Fruit fly (Drosophila melanogaster) whole organism, embryonic: ENCODE measurements around the gene run.

Experiments
- Abd-B ChIP-seq: fragments of 200-800 bp; sonication (Bioruptor generic); optimal IDR thresholded peaks from 2 replicates; lab custom pipeline; 2018; ENCODE audit warnings: missing biosample characterization, mild to moderate bottlenecking, missing genetic modification characterization, moderate library complexity
- Ada2b ChIP-seq: fragments of 200-800 bp; sonication (Bioruptor generic); IDR thresholded peaks from 2 replicates; pipeline ENCODE4 v1.3.6; 2022; ENCODE audit warnings: missing biosample characterization, missing genetic modification characterization
- Atf-2 ChIP-seq: fragments of 200-800 bp; sonication (Bioruptor generic); optimal IDR thresholded peaks from 2 replicates; lab custom pipeline; 2016; ENCODE audit warnings: missing biosample characterization, missing genetic modification characterization
- CG10431 ChIP-seq: fragments of 200-800 bp; sonication (Bioruptor generic); optimal IDR thresholded peaks from 3 replicates; lab custom pipeline; 2018; ENCODE audit warnings: missing biosample characterization, mild to moderate bottlenecking, missing genetic modification characterization
- CG11398 ChIP-seq: fragments of 200-800 bp; sonication (Bioruptor generic); optimal IDR thresholded peaks from 2 replicates; lab custom pipeline; 2016; ENCODE audit warnings: missing biosample characterization, missing genetic modification characterization
- CG11504 ChIP-seq: fragments of 200-800 bp; sonication (Bioruptor generic); optimal IDR thresholded peaks from 3 replicates; lab custom pipeline; 2019; ENCODE audit warnings: missing biosample characterization, mild to moderate bottlenecking, missing genetic modification characterization, moderate library complexity
- CG11560 ChIP-seq: fragments of 200-800 bp; sonication (Bioruptor generic); IDR thresholded peaks from 3 replicates; pipeline ENCODE4 v1.3.6; 2022; ENCODE audit warnings: missing biosample characterization, missing genetic modification characterization
- CG11695 ChIP-seq: fragments of 200-800 bp; sonication (Bioruptor generic); IDR thresholded peaks from 3 replicates; pipeline ENCODE4 v1.3.6; 2022; ENCODE audit warnings: missing biosample characterization, missing genetic modification characterization
- CG12299 ChIP-seq: fragments of 200-800 bp; sonication (Bioruptor generic); optimal IDR thresholded peaks from 2 replicates; lab custom pipeline; 2018; ENCODE audit warnings: missing biosample characterization, mild to moderate bottlenecking, missing genetic modification characterization
- CG12659 ChIP-seq: fragments of 200-800 bp; sonication (Bioruptor generic); optimal IDR thresholded peaks from 3 replicates; lab custom pipeline; 2017; ENCODE audit warnings: mild to moderate bottlenecking, missing biosample characterization, missing genetic modification reagents, missing genetic modification characterization
- CG14710 ChIP-seq: fragments of 200-800 bp; sonication (Bioruptor generic); optimal IDR thresholded peaks from 3 replicates; lab custom pipeline; 2019; ENCODE audit warnings: missing biosample characterization, mild to moderate bottlenecking, missing genetic modification characterization, moderate library complexity
- CG1529 ChIP-seq: fragments of 200-800 bp; sonication (Bioruptor generic); optimal IDR thresholded peaks from 3 replicates; lab custom pipeline; 2018; ENCODE audit warnings: missing biosample characterization, missing genetic modification characterization
- CG1603 ChIP-seq: fragments of 200-800 bp; sonication (Bioruptor generic); optimal IDR thresholded peaks from 2 replicates; lab custom pipeline; 2019; ENCODE audit warnings: missing biosample characterization, mild to moderate bottlenecking, missing genetic modification characterization, moderate library complexity
- CG16815 ChIP-seq: fragments of 200-800 bp; sonication (Bioruptor generic); optimal IDR thresholded peaks from 3 replicates; lab custom pipeline; 2017; ENCODE audit warnings: missing biosample characterization, mild to moderate bottlenecking, missing genetic modification characterization
- CG17328 ChIP-seq: fragments of 200-800 bp; sonication (Bioruptor generic); IDR thresholded peaks from 2 replicates; pipeline ENCODE4 v1.3.6; 2022; ENCODE audit warnings: missing biosample characterization, missing genetic modification characterization
- CG2678 ChIP-seq: fragments of 200-800 bp; sonication (Bioruptor generic); optimal IDR thresholded peaks from 3 replicates; lab custom pipeline; 2019; ENCODE audit warnings: missing biosample characterization, mild to moderate bottlenecking, missing genetic modification characterization, moderate library complexity
- CG2712 ChIP-seq: fragments of 200-800 bp; optimal IDR thresholded peaks from 3 replicates; lab custom pipeline; 2019; ENCODE audit warnings: missing biosample characterization, mild to moderate bottlenecking, missing genetic modification characterization, moderate library complexity
- CG2889 ChIP-seq: fragments of 200-800 bp; sonication (Bioruptor generic); IDR thresholded peaks from 3 replicates; pipeline ENCODE4 v1.3.6; 2022; ENCODE audit warnings: missing biosample characterization, missing genetic modification characterization
- CG30431 ChIP-seq: fragments of 200-800 bp; sonication (Bioruptor generic); optimal IDR thresholded peaks from 2 replicates; lab custom pipeline; 2017; ENCODE audit warnings: missing biosample characterization, missing genetic modification characterization
- CG32772 ChIP-seq: fragments of 200-800 bp; sonication (Bioruptor generic); IDR thresholded peaks from 2 replicates; pipeline ENCODE4 v1.3.6; 2022; ENCODE audit warnings: missing biosample characterization, missing genetic modification characterization
- CG3726 ChIP-seq: fragments of 200-800 bp; sonication (Bioruptor generic); IDR thresholded peaks from 3 replicates; pipeline ENCODE4, ENCODE4 v1.3.6; 2022; ENCODE audit warnings: missing biosample characterization, missing genetic modification characterization
- CG9817 ChIP-seq: fragments of 200-800 bp; sonication (Bioruptor generic); optimal IDR thresholded peaks from 2 replicates; lab custom pipeline; 2018; ENCODE audit warnings: missing biosample characterization, mild to moderate bottlenecking, missing genetic modification characterization, moderate library complexity
- Dip3 ChIP-seq: fragments of 200-800 bp; sonication (Bioruptor generic); optimal IDR thresholded peaks from 3 replicates; lab custom pipeline; 2016; ENCODE audit warnings: missing biosample characterization, missing genetic modification characterization
- E2f2 ChIP-seq: fragments of 200-800 bp; sonication (Bioruptor generic); IDR thresholded peaks from 2 replicates; pipeline ENCODE4 v1.3.6; 2022; ENCODE audit warnings: missing biosample characterization, missing genetic modification characterization
- Elba2 ChIP-seq: fragments of 200-800 bp; sonication (Bioruptor generic); optimal IDR thresholded peaks from 3 replicates; lab custom pipeline; 2016; ENCODE audit warnings: missing biosample characterization, missing genetic modification characterization
- Fer2 ChIP-seq: fragments of 200-800 bp; sonication (Bioruptor generic); optimal IDR thresholded peaks from 2 replicates; lab custom pipeline; 2018; ENCODE audit warnings: missing biosample characterization, mild to moderate bottlenecking, missing genetic modification characterization, moderate library complexity
- Hmr ChIP-seq: fragments of 200-800 bp; sonication (Bioruptor generic); optimal IDR thresholded peaks from 3 replicates; lab custom pipeline; 2017; ENCODE audit warnings: mild to moderate bottlenecking, missing biosample characterization, missing genetic modification reagents, missing genetic modification characterization
- Hr3 ChIP-seq: fragments of 200-800 bp; sonication (Bioruptor generic); optimal IDR thresholded peaks from 3 replicates; lab custom pipeline; 2016; ENCODE audit warnings: missing biosample characterization, missing genetic modification characterization
- Poxn ChIP-seq: fragments of 200-800 bp; sonication (Bioruptor generic); IDR thresholded peaks from 2 replicates; pipeline ENCODE4 v1.3.6; 2022; ENCODE audit warnings: missing biosample characterization, missing genetic modification characterization
- Ssrp ChIP-seq: fragments of 200-800 bp; sonication (Bioruptor generic); optimal IDR thresholded peaks from 2 replicates; lab custom pipeline; 2018; ENCODE audit warnings: missing biosample characterization, mild to moderate bottlenecking, missing genetic modification characterization, moderate library complexity
- Usf ChIP-seq: fragments of 200-800 bp; sonication (Bioruptor generic); optimal IDR thresholded peaks from 2 replicates; lab custom pipeline; 2017; ENCODE audit warnings: missing genotype, missing biosample characterization, missing genetic modification characterization
- Xbp1 ChIP-seq: fragments of 200-800 bp; sonication (Bioruptor generic); optimal IDR thresholded peaks from 3 replicates; lab custom pipeline; 2016; ENCODE audit warnings: missing biosample characterization, mild to moderate bottlenecking, missing genetic modification characterization
- az2 ChIP-seq: fragments of 200-800 bp; sonication (Bioruptor generic); optimal IDR thresholded peaks from 3 replicates; lab custom pipeline; 2016; ENCODE audit warnings: missing biosample characterization, missing genetic modification characterization
- cad ChIP-seq: fragments of >200 bp; optimal IDR thresholded peaks from 2 replicates; lab custom pipeline; 2017; ENCODE audit warnings: missing biosample characterization, missing genetic modification characterization
- cg ChIP-seq: fragments of 200-800 bp; sonication (Bioruptor generic); optimal IDR thresholded peaks from 3 replicates; lab custom pipeline; 2019; ENCODE audit warnings: missing biosample characterization, mild to moderate bottlenecking, missing genetic modification characterization, moderate library complexity
- crol ChIP-seq: fragments of 200-800 bp; sonication (Bioruptor generic); IDR thresholded peaks from 2 replicates; pipeline ENCODE4 v1.3.6; 2022; ENCODE audit warnings: missing biosample characterization, missing genetic modification characterization
- dmrt99B ChIP-seq: fragments of 200-800 bp; sonication (Bioruptor generic); optimal IDR thresholded peaks from 2 replicates; lab custom pipeline; 2018; ENCODE audit warnings: missing biosample characterization, mild to moderate bottlenecking, missing genetic modification characterization, moderate library complexity
- esg ChIP-seq: fragments of 200-800 bp; sonication (Bioruptor generic); conservative IDR thresholded peaks from 2 replicates; pipeline ENCODE4 v1.3.6; 2022; ENCODE audit warnings: missing biosample characterization, missing genetic modification characterization
- grau ChIP-seq: fragments of 200-800 bp; optimal IDR thresholded peaks from 3 replicates; lab custom pipeline; 2019; ENCODE audit warnings: missing biosample characterization, mild to moderate bottlenecking, missing genetic modification characterization, moderate library complexity
- lmd ChIP-seq: fragments of 200-800 bp; sonication (Bioruptor generic); IDR thresholded peaks from 2 replicates; pipeline ENCODE4 v1.3.6; 2022; ENCODE audit warnings: missing biosample characterization, missing genetic modification characterization
- maf-S ChIP-seq: fragments of 200-800 bp; sonication (Bioruptor generic); optimal IDR thresholded peaks from 2 replicates; lab custom pipeline; 2016; ENCODE audit warnings: missing biosample characterization, missing genetic modification characterization
- nmo ChIP-seq: fragments of 200-800 bp; sonication (Bioruptor generic); optimal IDR thresholded peaks from 2 replicates; lab custom pipeline; 2018; ENCODE audit warnings: missing biosample characterization, mild to moderate bottlenecking, missing genetic modification characterization, moderate library complexity
- pho ChIP-seq: fragments of 200-800 bp; sonication (Bioruptor generic); optimal IDR thresholded peaks from 2 replicates; lab custom pipeline; 2016; ENCODE audit warnings: missing biosample characterization, missing genetic modification characterization
- phol ChIP-seq: fragments of 200-800 bp; sonication (Bioruptor generic); optimal IDR thresholded peaks from 3 replicates; lab custom pipeline; 2018; ENCODE audit warnings: missing biosample characterization, mild to moderate bottlenecking, missing genetic modification characterization, moderate library complexity
- pita ChIP-seq: fragments of 200-800 bp; sonication (Bioruptor generic); optimal IDR thresholded peaks from 2 replicates; lab custom pipeline; 2017; ENCODE audit warnings: missing biosample characterization, mild to moderate bottlenecking, missing genetic modification characterization
- pzg ChIP-seq: fragments of 200-800 bp; sonication (Bioruptor generic); optimal IDR thresholded peaks from 3 replicates; lab custom pipeline; 2018; ENCODE audit warnings: missing biosample characterization, mild to moderate bottlenecking, missing genetic modification characterization, moderate library complexity
- repo ChIP-seq: fragments of 200-800 bp; sonication (Bioruptor generic); optimal IDR thresholded peaks from 2 replicates; lab custom pipeline; 2016; ENCODE audit warnings: missing biosample characterization, missing genetic modification characterization
- rib ChIP-seq: fragments of 200-800 bp; sonication (Bioruptor generic); IDR thresholded peaks from 2 replicates; pipeline ENCODE4 v1.3.6; 2022; ENCODE audit warnings: missing biosample characterization, missing genetic modification characterization
- ro ChIP-seq: fragments of 200-800 bp; sonication (Bioruptor generic); IDR thresholded peaks from 2 replicates; pipeline ENCODE4 v1.3.6; 2022; ENCODE audit warnings: missing biosample characterization, missing genetic modification characterization
- row ChIP-seq: fragments of 200-800 bp; sonication (Bioruptor generic); IDR thresholded peaks from 3 replicates; pipeline ENCODE4 v1.3.6; 2022; ENCODE audit warnings: missing biosample characterization, missing genetic modification characterization
- sc ChIP-seq, 3 experiments: fragments of >200 bp in 2 of 3; fragments of 200-800 bp in 1 of 3; sonication (Bioruptor generic) in 1 of 3; optimal IDR thresholded peaks; 2 replicates in 2 of 3; 3 replicates in 1 of 3; lab custom pipeline; 2017; ENCODE audit warnings: mild to moderate bottlenecking in 1 of 3, missing biosample characterization in 1 of 3, missing genetic modification characterization in 1 of 3, missing genetic modification reagents in 1 of 3
- shn ChIP-seq: fragments of 200-800 bp; sonication (Bioruptor generic); optimal IDR thresholded peaks from 3 replicates; lab custom pipeline; 2016; ENCODE audit warnings: missing biosample characterization, missing genetic modification characterization

The run gene

DNA sequence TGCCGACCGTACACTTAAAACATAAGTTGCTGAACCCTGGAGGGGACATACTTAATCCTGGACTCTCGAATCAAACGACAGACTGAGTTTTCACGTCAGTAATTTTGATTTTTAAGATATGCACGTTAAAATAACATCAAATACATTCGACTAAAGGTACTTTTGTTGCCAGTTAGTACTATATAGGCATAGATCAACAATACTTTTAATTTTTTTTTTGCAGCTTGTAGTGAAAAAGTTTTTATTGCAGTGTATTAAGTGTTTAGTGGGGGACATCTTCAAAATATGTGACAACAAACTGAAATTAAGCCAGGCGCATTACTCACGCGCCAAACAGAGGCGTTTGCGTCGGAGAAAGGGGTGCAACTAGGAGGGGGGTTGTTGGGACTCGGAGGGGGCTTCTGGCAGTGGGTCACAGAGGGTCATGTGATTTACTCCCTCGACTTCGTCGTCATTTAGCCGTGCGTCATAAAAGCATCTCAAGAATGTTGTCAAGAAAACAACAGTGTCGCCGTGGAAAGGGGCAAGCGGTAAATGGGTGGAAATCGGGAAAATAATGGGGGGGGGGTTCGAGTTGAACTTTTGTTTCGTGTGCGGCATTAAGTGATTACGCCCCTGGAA lies 31.4 kb downstream of the run start (continued):
- TF ChIP-seq row (GFP tag; lab: Robert Waterston, UW): peak; percentile 11; the same call in 1 of the 3 replicates
- TF ChIP-seq CG32772 (GFP tag; lab: Robert Waterston, UW): no peak
- TF ChIP-seq Xbp1 (GFP tag; lab: Kevin White, UChicago): no peak
- no peak for TF ChIP-seq Usf (GFP tag; lab: Kevin White, UChicago)
- no peak for TF ChIP-seq CG12659 (GFP tag; lab: Kevin White, UChicago)
- TF ChIP-seq CG30431 (GFP tag; lab: Kevin White, UChicago): no peak
- no peak for TF ChIP-seq cad (GFP tag; lab: Kevin White, UChicago)
- no peak for TF ChIP-seq pzg
- no peak for TF ChIP-seq Poxn (GFP tag; lab: Robert Waterston, UW)
- TF ChIP-seq maf-S (GFP tag; lab: Kevin White, UChicago): no peak
- TF ChIP-seq CG11398 (GFP tag; lab: Kevin White, UChicago): no peak
- no peak for TF ChIP-seq shn (GFP tag; lab: Kevin White, UChicago)
- no peak for TF ChIP-seq Fer2 (tag; lab: Kevin White, UChicago)
- TF ChIP-seq CG11695 (GFP tag; lab: Robert Waterston, UW): no peak
- no peak for TF ChIP-seq CG9817 (tag; lab: Kevin White, UChicago)
- TF ChIP-seq CG12299 (tag; lab: Kevin White, UChicago): no peak
- no peak for TF ChIP-seq Ssrp (tag; lab: Kevin White, UChicago)
- peak; percentile 64 for TF ChIP-seq crol (GFP tag; lab: Robert Waterston, UW)
- no peak for TF ChIP-seq az2 (GFP tag; lab: Kevin White, UChicago)
- peak; percentile 11 for TF ChIP-seq CG1603 (tag; lab: Kevin White, UChicago)
- no peak for TF ChIP-seq Elba2 (GFP tag; lab: Kevin White, UChicago)
- no peak for TF ChIP-seq CG1529 (GFP tag; lab: Kevin White, UChicago)
- no peak for TF ChIP-seq Atf-2 (GFP tag; lab: Kevin White, UChicago)
- TF ChIP-seq Dip3 (GFP tag; lab: Kevin White, UChicago): no peak
- TF ChIP-seq CG11560: no peak
- TF ChIP-seq CG2889 (GFP tag; lab: Robert Waterston, UW): no peak
- no peak for TF ChIP-seq Abd-B (GFP tag; lab: Kevin White, UChicago)
- no peak for TF ChIP-seq CG17328
- TF ChIP-seq pita (GFP tag; lab: Kevin White, UChicago): no peak
- TF ChIP-seq lmd (GFP tag; lab: Robert Waterston, UW): no peak; the same call in 1 of the 2 replicates
- no peak for TF ChIP-seq Hr3 (GFP tag; lab: Kevin White, UChicago)
- TF ChIP-seq cg: no peak
- TF ChIP-seq E2f2: no peak
- TF ChIP-seq CG10431: no peak
- TF ChIP-seq CG16815 (GFP tag; lab: Kevin White, UChicago): no peak

DNA sequence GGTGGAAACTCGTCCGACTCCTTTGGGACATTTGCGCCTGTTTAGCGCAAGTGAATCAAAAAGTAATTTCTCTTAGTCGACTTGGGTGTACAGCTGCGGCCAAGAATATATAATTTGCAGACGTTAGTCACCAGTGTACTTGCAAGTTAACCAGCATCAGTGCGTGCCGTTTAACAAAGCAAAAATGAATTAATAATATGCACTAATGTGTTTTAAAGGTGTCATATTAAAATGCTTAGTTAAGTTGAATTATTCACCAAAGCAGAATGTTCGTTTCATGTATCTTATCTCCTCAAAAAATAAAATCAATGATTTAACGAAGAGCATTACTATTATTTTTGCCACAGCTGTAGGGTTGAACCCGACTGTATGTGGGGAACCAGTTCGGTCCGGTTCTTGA lies 32.7 kb downstream of the run start:
- TF ChIP-seq Ada2b (GFP tag; lab: Robert Waterston, UW) (no peak), dmrt99B (tag; lab: Kevin White, UChicago) (peak; percentile 15), CG2678 (tag; lab: Kevin White, UChicago) (peak; percentile 31), pho (GFP tag; lab: Kevin White, UChicago) (no peak), Hmr (GFP tag; lab: Kevin White, UChicago) (peak; percentile 8), sc (optimal IDR thresholded peaks at IDR 0.05; lab: Kevin White, UChicago) (no peak), sc (GFP tag; optimal IDR thresholded peaks at IDR 0.05; lab: Kevin White, UChicago) (no peak), ro (no peak), CG11504 (peak; percentile 44), esg (no peak), CG14710 (tag; lab: Kevin White, UChicago) (peak; percentile 10), phol (tag; lab: Kevin White, UChicago) (peak; percentile 26), repo (GFP tag; lab: Kevin White, UChicago) (no peak), nmo (GFP tag; lab: Kevin White, UChicago) (peak; percentile 0), grau (tag; lab: Kevin White, UChicago) (peak; percentile 10), CG2712 (tag; lab: Kevin White, UChicago) (peak; percentile 8), rib (GFP tag; lab: Robert Waterston, UW) (no peak), CG3726 (no peak)
